Fruit fly (Drosophila melanogaster): Measurements from ENCODE around the gene ScsbetaA.

The ScsbetaA gene

dm6 chr3R:8960329-8960728 is 21.8 kb downstream of the ScsbetaA start (continued):
- TF ChIP-seq ATbp (GFP tag; optimal IDR thresholded peaks at IDR 0.05) (peak; percentile 61), CG1233 (GFP tag; optimal IDR thresholded peaks at IDR 0.05) (peak; percentile 43), tll (GFP tag; optimal IDR thresholded peaks at IDR 0.05) (no peak), CG11560 (tag; IDR thresholded peaks at IDR 0.05) (no peak), CG17829 (tag; optimal IDR thresholded peaks at IDR 0.05) (peak; percentile 64), CG31441 (GFP tag; IDR thresholded peaks at IDR 0.05) (peak; percentile 83), pfk (GFP tag; optimal IDR thresholded peaks at IDR 0.05) (no peak), Camta (GFP tag; optimal IDR thresholded peaks at IDR 0.05) (no peak), Scr (GFP tag; IDR thresholded peaks at IDR 0.05; ENCODE audit: partially characterized antibody) (no peak), so (GFP tag; IDR thresholded peaks at IDR 0.05) (peak; percentile 35; the same call in 1 of the 3 replicates), CG3065 (GFP tag; optimal IDR thresholded peaks at IDR 0.05) (no peak), Vsx1 (GFP tag; optimal IDR thresholded peaks at IDR 0.05) (no peak), CG42726 (GFP tag; IDR thresholded peaks at IDR 0.05; ENCODE audit: partially characterized antibody) (no peak), MESR4 (GFP tag; optimal IDR thresholded peaks at IDR 0.05) (no peak), CG2129 (GFP tag; IDR thresholded peaks at IDR 0.05; ENCODE audit: partially characterized antibody) (no peak), CG11504 (tag; optimal IDR thresholded peaks at IDR 0.05) (peak; percentile 86), hb (GFP tag; IDR thresholded peaks at IDR 0.05; ENCODE audit: partially characterized antibody) (no peak), CG11723 (GFP tag; optimal IDR thresholded peaks at IDR 0.05) (peak; percentile 28), CG9876 (GFP tag; optimal IDR thresholded peaks at IDR 0.05) (no peak), CG1832 (GFP tag; optimal IDR thresholded peaks at IDR 0.05) (no peak), sd (tag; optimal IDR thresholded peaks at IDR 0.05) (peak; percentile 11), CG6654 (GFP tag; optimal IDR thresholded peaks at IDR 0.05) (no peak), chinmo (GFP tag; IDR thresholded peaks at IDR 0.05; ENCODE audit: partially characterized antibody) (no peak), CG12659 (GFP tag; optimal IDR thresholded peaks at IDR 0.05) (peak; percentile 36), CG18011 (GFP tag; optimal IDR thresholded peaks at IDR 0.05) (no peak), CG7556 (GFP tag; optimal IDR thresholded peaks at IDR 0.05) (peak; percentile 48), luna (GFP tag; optimal IDR thresholded peaks at IDR 0.05) (no peak), HHEX (GFP tag; optimal IDR thresholded peaks at IDR 0.05) (peak; percentile 46), oc (tag; optimal IDR thresholded peaks at IDR 0.05) (peak; percentile 40), CG12236 (GFP tag; optimal IDR thresholded peaks at IDR 0.05) (no peak), sqz (GFP tag; optimal IDR thresholded peaks at IDR 0.05) (peak; percentile 11), hkb (optimal IDR thresholded peaks at IDR 0.05) (no peak), hkb (GFP tag; IDR thresholded peaks at IDR 0.05) (peak; percentile 58), CG31224 (GFP tag; IDR thresholded peaks at IDR 0.05) (no peak), run (tag; optimal IDR thresholded peaks at IDR 0.05) (peak; percentile 47), CG8924 (tag; optimal IDR thresholded peaks at IDR 0.05) (peak; percentile 71), nmo (GFP tag; optimal IDR thresholded peaks at IDR 0.05) (peak; percentile 66), knrl (GFP tag; IDR thresholded peaks at IDR 0.05; ENCODE audit: partially characterized antibody) (no peak), Ets65A (GFP tag) (no peak), Ptx1 (GFP tag; IDR thresholded peaks at IDR 0.05) (peak; percentile 56), Poxn (GFP tag; IDR thresholded peaks at IDR 0.05) (no peak), Ets97D (GFP tag; optimal IDR thresholded peaks at IDR 0.05) (no peak), dmrt99B (tag; optimal IDR thresholded peaks at IDR 0.05) (peak; percentile 87), pb (GFP tag; optimal IDR thresholded peaks at IDR 0.05) (no peak), CrebB (tag; optimal IDR thresholded peaks at IDR 0.05) (no peak), CG9797 (GFP tag; optimal IDR thresholded peaks at IDR 0.05) (no peak), CG16815 (GFP tag; optimal IDR thresholded peaks at IDR 0.05) (no peak), CG11695 (GFP tag; IDR thresholded peaks at IDR 0.05) (0 out of 3 replicates have a peak, but pooled peaks have one; percentile 60), exex (tag; optimal IDR thresholded peaks at IDR 0.05) (no peak), bbx (GFP tag; IDR thresholded peaks at IDR 0.05; ENCODE audit: partially characterized antibody) (no peak)
